Worm (Caenorhabditis elegans): ENCODE measurements around the gene dyf-7.

The dyf-7 gene

DNA sequence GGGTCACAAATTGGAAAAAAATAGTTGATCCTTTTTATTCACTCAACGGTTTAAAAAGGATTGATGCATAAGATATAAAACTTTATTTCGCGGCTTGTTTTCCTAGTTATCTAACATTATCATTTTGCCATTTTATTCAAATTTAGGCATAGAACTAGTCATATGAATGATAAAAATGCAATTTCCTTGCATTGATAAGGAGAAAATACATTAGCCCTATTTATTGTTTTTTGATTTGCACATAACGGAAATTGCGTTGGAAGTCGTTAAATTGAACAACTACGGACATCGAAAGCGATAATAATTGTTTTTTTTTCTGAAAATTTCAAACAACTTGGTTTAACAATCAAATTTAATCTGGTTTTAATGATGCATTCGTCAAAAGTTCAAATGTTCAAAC is 11.2 kb upstream of the dyf-7 start:
- TF ChIP-seq him-1 (tag; optimal IDR thresholded peaks at IDR 0.05) = no peak
- no peak for TF ChIP-seq dao-5 (tag; optimal IDR thresholded peaks at IDR 0.05)
- no peak for TF ChIP-seq W03F9.2 (tag; optimal IDR thresholded peaks at IDR 0.05)

DNA sequence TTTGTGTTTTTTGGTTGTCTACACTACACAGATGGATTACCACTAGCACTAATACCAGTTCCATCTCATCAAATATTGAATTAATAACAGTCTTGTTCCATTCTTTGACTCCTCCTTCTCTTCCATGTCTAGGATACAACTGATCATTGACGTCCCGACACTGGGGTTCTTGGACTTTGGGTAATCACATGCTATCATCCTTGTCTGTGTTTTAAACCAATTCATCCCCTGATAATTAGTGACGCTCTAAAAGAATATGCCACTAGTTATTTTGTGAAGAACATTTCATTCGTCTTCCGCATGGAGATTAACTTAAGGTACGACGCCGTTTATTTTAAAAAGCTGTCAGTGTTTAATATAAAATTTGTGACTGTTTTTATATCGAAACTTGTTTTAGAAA is 8.0 kb upstream of the dyf-7 start, which contains the start of gene npr-18:
Gene npr-18, plus strand, starts transcription at position 301 of the 400 bp plus-strand sequence.
- TF ChIP-seq W03F9.2 (tag; optimal IDR thresholded peaks at IDR 0.05) = no peak
- TF ChIP-seq dao-5 (tag; optimal IDR thresholded peaks at IDR 0.05) = no peak
- TF ChIP-seq him-1 (tag; optimal IDR thresholded peaks at IDR 0.05) = no peak

DNA sequence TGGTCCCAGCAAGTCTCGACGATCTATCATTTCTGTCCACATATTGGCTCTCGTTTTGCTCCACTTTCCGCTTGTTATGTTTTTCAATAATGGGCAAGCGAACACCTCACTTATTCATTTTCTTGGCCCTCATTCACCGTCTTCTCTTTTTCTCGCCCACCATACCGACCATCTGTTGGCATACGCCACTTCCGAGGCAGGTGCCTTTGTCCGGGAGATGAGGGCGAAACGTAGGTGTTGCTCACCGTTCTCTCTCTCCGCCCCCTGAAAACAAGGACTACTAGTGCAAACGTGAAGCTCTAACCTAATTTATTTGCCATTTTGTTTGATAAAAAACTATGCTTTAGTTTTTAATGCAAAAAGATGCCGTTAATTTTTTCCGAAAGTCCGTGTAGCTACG is 804 bp upstream of the dyf-7 start:
- TF ChIP-seq W03F9.2 (tag; optimal IDR thresholded peaks at IDR 0.05) = no peak
- TF ChIP-seq dao-5 (tag; optimal IDR thresholded peaks at IDR 0.05) = no peak
- TF ChIP-seq him-1 (tag; optimal IDR thresholded peaks at IDR 0.05) = no peak

DNA sequence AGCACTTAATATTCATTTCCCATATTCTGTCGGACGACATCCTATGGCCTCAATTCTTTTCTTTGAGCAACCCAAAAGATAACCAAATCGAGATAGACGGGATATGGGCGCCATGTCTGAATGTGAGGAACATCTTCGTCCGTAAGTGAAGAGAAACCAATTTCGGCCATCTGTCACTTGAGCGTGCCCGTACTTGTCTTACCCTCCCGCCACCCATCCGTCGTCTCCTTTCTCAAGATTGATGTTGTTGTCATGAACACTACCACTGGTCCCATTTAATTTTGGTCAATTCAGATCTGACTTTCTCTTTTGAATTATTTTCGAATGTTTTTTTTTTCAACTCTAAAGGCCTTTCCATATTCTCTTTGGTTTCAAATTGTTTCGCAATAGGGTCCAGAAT is 4.3 kb downstream of the dyf-7 start:
- TF ChIP-seq W03F9.2 (tag; optimal IDR thresholded peaks at IDR 0.05) = no peak
- TF ChIP-seq him-1 (tag; optimal IDR thresholded peaks at IDR 0.05) = no peak
- TF ChIP-seq dao-5 (tag; optimal IDR thresholded peaks at IDR 0.05) = no peak

DNA sequence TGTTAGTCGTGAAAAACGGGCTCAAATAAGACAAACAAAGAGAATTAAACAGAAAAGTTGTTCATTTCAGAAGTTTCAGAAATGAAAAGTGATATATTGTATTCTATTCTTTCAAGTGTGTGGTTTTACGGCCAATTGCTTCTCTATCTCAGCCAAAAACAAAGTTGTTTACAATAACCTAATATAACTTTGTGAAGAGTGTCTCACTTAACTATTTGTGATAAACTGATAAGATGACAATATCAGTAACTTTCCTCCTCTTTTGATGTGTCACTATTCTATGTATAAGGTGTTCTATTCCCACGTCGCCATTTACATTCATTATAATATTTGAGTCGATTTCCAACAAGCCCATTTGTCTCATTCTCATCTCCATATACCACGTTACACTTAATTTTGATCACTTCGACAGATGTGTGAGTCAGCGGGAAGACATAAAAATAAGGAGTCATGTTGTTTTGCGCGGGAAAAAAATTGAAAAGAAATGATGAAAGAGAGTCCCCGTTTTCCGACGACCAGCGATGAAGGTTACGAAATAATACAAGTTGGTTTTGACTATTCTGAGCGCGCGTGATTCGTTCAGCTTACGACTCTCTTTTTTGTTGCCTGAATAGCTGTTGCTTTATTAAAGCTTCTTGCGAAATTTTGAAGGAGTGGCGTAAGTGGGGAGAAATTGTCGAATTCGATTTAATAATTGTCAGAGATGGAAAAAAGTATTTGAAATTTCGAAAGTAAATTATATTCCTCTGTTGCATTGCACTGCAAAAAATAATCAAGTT is 7.0 kb downstream of the dyf-7 start:
- TF ChIP-seq W03F9.2 (tag; optimal IDR thresholded peaks at IDR 0.05) (no peak), him-1 (tag; optimal IDR thresholded peaks at IDR 0.05) (no peak), dao-5 (tag; optimal IDR thresholded peaks at IDR 0.05) (no peak)

DNA sequence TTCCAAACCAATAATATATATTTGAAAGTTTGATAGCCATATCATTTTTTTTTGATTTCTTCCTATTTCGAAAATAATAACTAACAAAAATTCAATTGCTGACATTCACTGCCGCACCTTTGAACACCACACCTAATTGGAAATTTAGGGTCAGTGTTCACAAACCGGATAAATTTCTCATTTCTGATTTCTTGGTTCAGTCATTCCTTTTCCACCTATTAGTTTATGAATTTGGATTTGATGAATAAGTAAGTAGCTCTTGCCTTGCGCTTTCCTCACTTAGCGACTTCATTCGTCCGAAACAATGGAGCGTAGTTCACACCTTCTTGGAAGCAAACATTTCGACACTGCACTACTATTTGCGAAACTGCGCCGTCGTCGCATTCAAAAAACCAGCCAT is 7.6 kb downstream of the dyf-7 start, which contains the start of gene F15G9.1:
Gene F15G9.1, plus strand, starts transcription at position 301 of the 400 bp plus-strand sequence.
- TF ChIP-seq dao-5 (tag; optimal IDR thresholded peaks at IDR 0.05) = no peak
- no peak for TF ChIP-seq W03F9.2 (tag; optimal IDR thresholded peaks at IDR 0.05)
- TF ChIP-seq him-1 (tag; optimal IDR thresholded peaks at IDR 0.05) = no peak

DNA sequence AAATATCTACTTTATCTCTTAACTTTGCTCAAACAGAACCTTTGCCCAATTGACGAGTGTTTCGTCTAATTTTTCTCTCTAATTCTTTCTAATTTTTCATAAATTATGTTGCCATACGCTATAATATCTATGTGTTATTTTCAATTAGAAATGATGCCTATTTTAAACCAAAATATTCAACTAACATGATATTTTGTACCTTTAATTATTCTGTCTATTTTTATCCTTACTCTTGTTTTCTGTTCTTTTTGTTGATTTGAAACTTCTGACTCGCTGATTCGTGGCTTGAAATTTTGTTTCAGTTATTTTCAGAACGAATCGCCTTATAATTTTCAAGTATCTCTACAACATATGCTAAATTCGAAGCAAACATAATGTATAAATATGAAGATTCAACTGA is 11.0 kb downstream of the dyf-7 start, which contains the start of gene F15G9.6:
Gene F15G9.6, plus strand, starts transcription at position 301 of the 400 bp plus-strand sequence.
- TF ChIP-seq him-1 (tag; optimal IDR thresholded peaks at IDR 0.05) (no peak), dao-5 (tag; optimal IDR thresholded peaks at IDR 0.05) (no peak), W03F9.2 (tag; optimal IDR thresholded peaks at IDR 0.05) (no peak)

DNA sequence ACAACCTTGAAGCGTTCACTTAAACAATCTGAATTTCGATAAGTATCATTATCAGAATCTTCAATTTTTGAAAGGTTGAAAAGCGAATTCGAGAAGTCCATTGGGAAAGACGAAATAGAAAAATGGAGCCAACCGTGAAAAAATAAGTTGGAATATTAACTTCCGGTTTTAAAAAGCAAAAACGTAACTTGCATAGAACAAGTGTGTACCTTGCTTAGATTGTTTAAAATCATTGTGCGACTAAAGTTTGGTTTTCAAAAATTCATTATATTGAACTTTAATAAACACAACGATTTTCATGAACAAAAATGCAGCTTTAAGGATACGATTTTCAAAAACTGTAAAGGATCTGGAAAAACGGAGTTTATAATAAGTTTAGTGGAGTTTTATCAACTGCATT is 15.2 kb downstream of the dyf-7 start, which contains the start of gene F15G9.2:
Gene F15G9.2, minus strand, starts transcription at position 101 of the 400 bp plus-strand sequence.
- no peak for TF ChIP-seq W03F9.2 (tag; optimal IDR thresholded peaks at IDR 0.05)
- no peak for TF ChIP-seq dao-5 (tag; optimal IDR thresholded peaks at IDR 0.05)
- TF ChIP-seq him-1 (tag; optimal IDR thresholded peaks at IDR 0.05) = no peak

DNA sequence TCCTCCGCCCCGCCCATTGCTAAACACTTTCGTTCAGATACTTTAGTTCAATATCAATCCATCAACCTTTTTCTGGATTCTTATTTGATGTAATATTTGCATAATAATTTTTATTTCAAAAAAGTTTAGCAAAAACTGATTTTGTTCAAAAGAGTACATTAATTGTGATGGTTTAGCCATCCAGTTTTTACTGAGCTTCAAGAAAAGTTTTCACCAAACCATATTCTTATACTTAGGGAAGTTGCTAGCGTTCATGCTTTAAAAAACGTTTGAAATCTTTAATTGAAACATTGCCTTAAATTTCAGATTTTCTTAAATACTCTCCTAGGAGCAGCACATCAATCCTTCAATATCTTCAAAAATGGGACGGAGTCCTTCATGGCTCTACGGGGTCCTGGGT is 18.8 kb downstream of the dyf-7 start, which contains the start of gene him-4:
Gene him-4, plus strand, starts transcription at position 301 of the 400 bp plus-strand sequence.
- no peak for TF ChIP-seq W03F9.2 (tag; optimal IDR thresholded peaks at IDR 0.05)
- TF ChIP-seq dao-5 (tag; optimal IDR thresholded peaks at IDR 0.05) = no peak
- TF ChIP-seq him-1 (tag; optimal IDR thresholded peaks at IDR 0.05) = no peak

DNA sequence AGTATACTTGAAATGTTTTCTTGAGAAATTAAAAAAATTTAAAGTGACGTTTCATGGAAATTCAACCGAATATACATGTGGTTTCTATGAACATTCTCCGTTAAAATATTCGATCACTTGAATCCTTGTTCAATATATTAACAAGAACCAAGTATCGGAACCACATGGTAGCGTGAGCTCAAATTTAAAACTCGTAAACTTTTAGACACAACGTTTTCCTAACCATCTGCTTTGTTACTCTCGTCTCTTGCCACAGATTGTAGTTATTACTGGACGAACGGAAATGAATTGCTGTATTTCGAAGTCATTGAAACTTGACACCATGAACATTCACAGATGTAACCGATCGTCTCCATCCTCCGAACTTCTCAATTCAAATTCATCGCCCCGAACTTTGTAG is 20.6 kb downstream of the dyf-7 start:
- no peak for TF ChIP-seq him-1 (tag; optimal IDR thresholded peaks at IDR 0.05)
- TF ChIP-seq dao-5 (tag; optimal IDR thresholded peaks at IDR 0.05) = no peak
- TF ChIP-seq W03F9.2 (tag; optimal IDR thresholded peaks at IDR 0.05) = no peak

DNA sequence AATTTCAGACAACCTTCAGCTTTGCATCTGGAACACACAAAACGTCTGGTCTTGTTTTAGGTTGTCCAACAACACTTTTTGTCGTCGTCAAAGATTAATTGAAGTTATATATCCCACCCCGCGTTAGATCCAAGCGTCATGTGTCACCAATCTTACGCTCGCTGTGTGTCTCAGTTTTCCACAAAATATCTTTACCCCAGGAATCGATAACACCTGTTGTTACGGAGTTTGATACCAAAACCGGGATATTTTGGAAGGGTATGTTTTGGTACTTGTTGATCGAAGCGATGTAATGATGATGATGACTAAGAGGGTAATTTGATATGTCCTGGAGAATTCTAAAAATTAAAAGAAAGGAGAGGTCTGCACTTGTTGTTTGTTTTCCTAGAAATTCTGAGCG is 37.0 kb downstream of the dyf-7 start:
- no peak for TF ChIP-seq him-1 (tag; optimal IDR thresholded peaks at IDR 0.05)
- no peak for TF ChIP-seq W03F9.2 (tag; optimal IDR thresholded peaks at IDR 0.05)
- no peak for TF ChIP-seq dao-5 (tag; optimal IDR thresholded peaks at IDR 0.05)

DNA sequence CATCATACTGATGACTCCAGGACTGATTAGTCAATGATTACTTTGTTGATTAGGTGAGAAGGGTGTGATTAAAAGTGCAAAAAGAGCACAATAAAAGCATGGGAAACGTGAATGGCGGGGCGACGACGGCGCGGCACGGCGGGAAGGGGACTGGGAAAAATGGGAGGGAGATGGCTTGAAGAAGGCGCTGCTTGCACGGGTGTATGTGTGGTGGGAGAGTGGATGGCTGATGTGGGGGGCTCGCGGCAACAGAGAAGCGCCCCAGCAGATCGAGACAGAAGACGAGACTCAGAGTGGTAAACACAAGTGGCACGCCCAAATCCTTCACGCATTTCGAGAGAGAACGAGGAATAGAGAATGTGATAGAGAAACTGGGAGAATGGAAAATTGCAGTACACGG is 39.3 kb downstream of the dyf-7 start, which contains the start of gene F15G9.5:
Gene F15G9.5, minus strand, starts transcription at position 159 of the 400 bp plus-strand sequence.
- TF ChIP-seq him-1 (tag; optimal IDR thresholded peaks at IDR 0.05) (peak; percentile 2), dao-5 (tag; optimal IDR thresholded peaks at IDR 0.05) (no peak)

DNA sequence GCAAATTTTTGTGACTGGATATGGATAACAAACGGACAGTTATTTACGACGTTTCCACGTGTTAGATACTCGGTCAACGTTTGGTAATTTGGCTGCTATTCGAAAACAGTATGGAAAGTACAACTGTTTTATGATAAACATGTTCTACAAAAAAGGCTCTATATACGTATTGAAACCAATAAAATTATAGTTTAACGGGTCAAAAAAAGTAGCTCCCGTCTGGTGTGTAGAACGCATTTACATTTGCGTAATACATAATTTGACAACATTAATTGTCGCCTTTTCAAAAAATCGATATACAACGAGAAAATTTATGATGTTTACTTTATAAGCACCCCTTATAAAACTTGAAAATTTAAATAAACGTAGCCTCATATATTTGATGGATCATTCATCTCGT is 43.6 kb downstream of the dyf-7 start:
- TF ChIP-seq him-1 (tag; optimal IDR thresholded peaks at IDR 0.05) (no peak), W03F9.2 (tag; optimal IDR thresholded peaks at IDR 0.05) (no peak), dao-5 (tag; optimal IDR thresholded peaks at IDR 0.05) (no peak)

DNA sequence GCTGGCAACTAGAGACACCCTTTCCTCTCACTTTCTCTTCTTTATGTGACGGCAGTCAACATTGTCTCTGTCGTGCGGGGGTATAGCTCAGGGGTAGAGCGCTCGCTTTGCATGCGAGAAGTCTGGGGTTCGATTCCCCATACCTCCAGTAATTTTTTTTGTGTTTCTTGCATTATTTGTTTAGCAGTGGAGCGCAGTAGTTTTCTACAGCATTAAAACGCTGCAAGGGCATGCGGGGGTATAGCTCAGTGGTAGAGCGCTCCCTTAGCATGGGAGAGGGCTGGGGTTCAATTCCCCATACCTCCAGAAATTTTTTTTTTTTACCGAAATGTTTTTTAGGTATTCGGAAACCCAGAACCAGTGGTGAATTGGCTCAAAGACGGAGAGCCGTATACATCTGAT is 45.1 kb downstream of the dyf-7 start:
- peak; percentile 98 for TF ChIP-seq him-1 (tag; optimal IDR thresholded peaks at IDR 0.05)
- TF ChIP-seq dao-5 (tag; optimal IDR thresholded peaks at IDR 0.05) = peak; percentile 94
